Worm (Caenorhabditis elegans) whole organism, mixed stage, embryonic: ENCODE measurements around the gene Y43F8B.3.

Experiments
- blmp-1 ChIP-seq: fragments of 150-350 bp; optimal IDR thresholded peaks from 2 replicates; lab custom pipeline; 2014; ENCODE audit warnings: missing biosample characterization, missing genetic modification characterization
- ceh-43 ChIP-seq: fragments of 200-800 bp; sonication (Bioruptor generic); optimal IDR thresholded peaks from 2 replicates; lab custom pipeline; 2018; ENCODE audit warnings: mild to moderate bottlenecking, missing genetic modification characterization, moderate library complexity, missing compliant biosample characterization
- nhr-237 ChIP-seq: fragments of 150-350 bp; optimal IDR thresholded peaks from 2 replicates; lab custom pipeline; 2014; ENCODE audit warnings: missing biosample characterization, missing genetic modification characterization
- nhr-28 ChIP-seq: fragments of 150-350 bp; optimal IDR thresholded peaks from 2 replicates; lab custom pipeline; 2014; ENCODE audit warnings: missing biosample characterization, missing genetic modification characterization
- unc-62 ChIP-seq: fragments of 150-350 bp; optimal IDR thresholded peaks from 2 replicates; lab custom pipeline; 2014; ENCODE audit warnings: missing biosample characterization, missing genetic modification reagents, missing genetic modification characterization
- ztf-11 ChIP-seq: fragments of 150-350 bp; optimal IDR thresholded peaks from 2 replicates; lab custom pipeline; 2014; ENCODE audit warnings: missing biosample characterization, missing genetic modification characterization

- TF ChIP-seq blmp-1 (tag; lab: Kevin White, UChicago) (no peak), nhr-237 (tag; lab: Kevin White, UChicago) (no peak), ceh-43 (GFP tag; lab: Kevin White, UChicago) (no peak), nhr-28 (tag; lab: Kevin White, UChicago) (no peak), unc-62 (GFP tag; lab: Kevin White, UChicago) (no peak), ztf-11 (no peak)
These were observed 40.9 kb upstream of the Y43F8B.3 start, which contains the start of gene Y43F8B.15 for ce11 chrV:19462020-19462419.
